Worm (Caenorhabditis elegans): ENCODE measurements around the gene mig-39.

The mig-39 gene

DNA sequence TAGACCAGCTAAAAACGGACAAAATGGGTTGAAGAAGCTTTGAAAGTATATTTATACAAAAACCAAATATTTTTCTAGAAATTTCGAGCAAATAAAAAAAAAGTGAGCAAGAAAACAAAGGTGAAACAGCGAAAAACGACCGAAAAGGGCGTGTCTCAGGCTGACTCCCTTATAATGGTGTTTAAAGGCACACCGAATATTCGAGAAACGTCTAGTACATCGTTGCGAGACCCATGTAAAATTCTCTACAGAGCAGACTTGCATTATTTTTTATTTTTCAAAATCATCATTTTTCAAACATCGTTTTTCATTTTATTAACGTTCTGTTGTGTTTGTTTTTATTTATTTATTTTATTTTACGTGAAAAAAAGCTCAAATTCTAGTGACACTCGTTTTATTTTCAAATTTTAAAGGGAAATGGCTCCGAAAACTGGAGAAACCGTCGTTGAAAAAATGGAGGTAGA lies 19.9 kb upstream of the mig-39 start, which contains the start of gene rpn-3 (continued):
- TF ChIP-seq ztf-28 (GFP tag; IDR thresholded peaks at IDR 0.05) (peak; percentile 68; the same call in 1 of the 2 replicates), lin-35 (GFP tag; optimal IDR thresholded peaks at IDR 0.05) (peak in 2 of 3 experiments; percentile 66 to 92), ztf-22 (GFP tag; optimal IDR thresholded peaks at IDR 0.05) (no peak), akir-1 (GFP tag; optimal IDR thresholded peaks at IDR 0.05) (no peak), snpc-1.1 (tag; optimal IDR thresholded peaks at IDR 0.05; ENCODE audit: insufficient read depth) (peak; percentile 60), zim-3 (tag; optimal IDR thresholded peaks at IDR 0.05) (no peak), nhr-120 (GFP tag; IDR thresholded peaks at IDR 0.05) (no peak), ztf-18 (tag; optimal IDR thresholded peaks at IDR 0.05) (no peak), attf-5 (GFP tag; optimal IDR thresholded peaks at IDR 0.05) (peak; percentile 84), efl-1 (GFP tag; optimal IDR thresholded peaks at IDR 0.05) (peak; percentile 69), mxl-1 (tag; optimal IDR thresholded peaks at IDR 0.05) (no peak), madf-6 (GFP tag; IDR thresholded peaks at IDR 0.05) (peak; percentile 96), mcd-1 (GFP tag; IDR thresholded peaks at IDR 0.05) (peak; percentile 99), zfh-2 (GFP tag; conservative IDR thresholded peaks at IDR 0.05) (no peak), rpc-1 (optimal IDR thresholded peaks at IDR 0.05) (peak; percentile 76), rpc-1 (tag; optimal IDR thresholded peaks at IDR 0.05) (peak; percentile 13), rcor-1 (GFP tag; IDR thresholded peaks at IDR 0.05) (peak; percentile 94), Y67H2A.10 (GFP tag; conservative IDR thresholded peaks at IDR 0.05) (peak; percentile 87), K12H6.12 (tag; optimal IDR thresholded peaks at IDR 0.05) (peak; percentile 80), C17E4.6 (GFP tag; IDR thresholded peaks at IDR 0.05) (peak; percentile 89; the same call in 1 of the 2 replicates), repo-1 (tag; optimal IDR thresholded peaks at IDR 0.05) (peak; percentile 90), F37B4.10 (GFP tag; IDR thresholded peaks at IDR 0.05) (no peak), nfyb-1 (GFP tag; IDR thresholded peaks at IDR 0.05) (peak; percentile 95), lir-1 (GFP tag; conservative IDR thresholded peaks at IDR 0.05) (peak; percentile 83), aptf-2 (GFP tag; conservative IDR thresholded peaks at IDR 0.05) (no peak), bed-2 (GFP tag; IDR thresholded peaks at IDR 0.05) (peak; percentile 76; the same call in 1 of the 2 replicates), cebp-1 (GFP tag; IDR thresholded peaks at IDR 0.05) (peak; percentile 65), cebp-1 (tag; optimal IDR thresholded peaks at IDR 0.05) (peak; percentile 77), F10E7.11 (tag; optimal IDR thresholded peaks at IDR 0.05) (no peak), B0019.2 (GFP tag; conservative IDR thresholded peaks at IDR 0.05) (peak; percentile 58; the same call in 1 of the 2 replicates), D2030.7 (GFP tag; IDR thresholded peaks at IDR 0.05) (peak; percentile 87), attf-6 (GFP tag; IDR thresholded peaks at IDR 0.05) (peak; percentile 48; the same call in 1 of the 2 replicates), tbp1 (GFP tag; optimal IDR thresholded peaks at IDR 0.05) (peak; percentile 79), atf-7 (tag; optimal IDR thresholded peaks at IDR 0.05) (peak; percentile 89), somi-1 (GFP tag; optimal IDR thresholded peaks at IDR 0.05) (peak; percentile 83), madf-10 (tag; optimal IDR thresholded peaks at IDR 0.05) (peak; percentile 86), xnd-1 (tag; optimal IDR thresholded peaks at IDR 0.05) (peak; percentile 69), mel-28 (tag; optimal IDR thresholded peaks at IDR 0.05; ENCODE audit: borderline replicate concordance) (peak; percentile 3), tlf-1 (GFP tag; optimal IDR thresholded peaks at IDR 0.05) (peak; percentile 96), ceh-79 (tag; optimal IDR thresholded peaks at IDR 0.05) (peak; percentile 79), B0035.1 (tag; optimal IDR thresholded peaks at IDR 0.05) (peak; percentile 64), F33H1.4 (GFP tag; IDR thresholded peaks at IDR 0.05) (peak; percentile 100), B0261.1 (tag; optimal IDR thresholded peaks at IDR 0.05) (peak; percentile 28), F23B12.7 (tag; optimal IDR thresholded peaks at IDR 0.05; ENCODE audit: insufficient read depth) (peak; percentile 79), Y95B8A.8 (GFP tag; IDR thresholded peaks at IDR 0.05) (peak; percentile 75; the same call in 1 of the 2 replicates), hmg-20 (GFP tag; IDR thresholded peaks at IDR 0.05) (0 out of 2 replicates have a peak, but pooled peaks have one; percentile 68), attf-3 (GFP tag; conservative IDR thresholded peaks at IDR 0.05) (peak; percentile 84), lsl-1 (GFP tag; optimal IDR thresholded peaks at IDR 0.05) (peak; percentile 61)
